Fruit fly (Drosophila melanogaster): ENCODE data around the gene alpha4GT1.

alpha4GT1 gene

dm6 chr2L:3056448-3056790 is 33.5 kb upstream of the alpha4GT1 start, which contains the start of gene FASN1 (continued):
- peak; percentile 67; the same call in 2 of the 3 replicates for TF ChIP-seq Dbx (GFP tag; IDR thresholded peaks at IDR 0.05)
- TF ChIP-seq pho (GFP tag; optimal IDR thresholded peaks at IDR 0.05): no peak
- no peak for TF ChIP-seq CG6689 (GFP tag; IDR thresholded peaks at IDR 0.05)
- no peak for TF ChIP-seq Asciz (GFP tag; optimal IDR thresholded peaks at IDR 0.05)
- no peak for TF ChIP-seq tup (GFP tag; optimal IDR thresholded peaks at IDR 0.05)
- TF ChIP-seq prd (optimal IDR thresholded peaks at IDR 0.05): no peak
- no peak for TF ChIP-seq prd (GFP tag; IDR thresholded peaks at IDR 0.05)
- no peak for TF ChIP-seq CG1603 (tag; optimal IDR thresholded peaks at IDR 0.05)
- no peak for TF ChIP-seq en (GFP tag; optimal IDR thresholded peaks at IDR 0.05)
- TF ChIP-seq CG11398 (GFP tag; optimal IDR thresholded peaks at IDR 0.05): peak; percentile 27
- no peak for TF ChIP-seq knrl (GFP tag; IDR thresholded peaks at IDR 0.05; ENCODE audit: partially characterized antibody)
- no peak for TF ChIP-seq Side (GFP tag; optimal IDR thresholded peaks at IDR 0.05)
- no peak for TF ChIP-seq Lhr (GFP tag; optimal IDR thresholded peaks at IDR 0.05)
- no peak for TF ChIP-seq kay (GFP tag; optimal IDR thresholded peaks at IDR 0.05)
- TF ChIP-seq NFAT (GFP tag; IDR thresholded peaks at IDR 0.05): no peak
- no peak for TF ChIP-seq dm (GFP tag; optimal IDR thresholded peaks at IDR 0.05)
- no peak for TF ChIP-seq Nf-YC (tag; optimal IDR thresholded peaks at IDR 0.05)
- TF ChIP-seq CG2120 (GFP tag; optimal IDR thresholded peaks at IDR 0.05): no peak
- no peak for TF ChIP-seq CG12104 (GFP tag; optimal IDR thresholded peaks at IDR 0.05)
- no peak for TF ChIP-seq Taf1 (GFP tag; IDR thresholded peaks at IDR 0.05)
- no peak for TF ChIP-seq CG43689 (GFP tag; IDR thresholded peaks at IDR 0.05)
- TF ChIP-seq CG17385 (GFP tag; optimal IDR thresholded peaks at IDR 0.05): no peak
- TF ChIP-seq CG31365 (tag; optimal IDR thresholded peaks at IDR 0.05): no peak
- no peak for TF ChIP-seq CG1602 (GFP tag; optimal IDR thresholded peaks at IDR 0.05)
- no peak for TF ChIP-seq sna (GFP tag; IDR thresholded peaks at IDR 0.05; ENCODE audit: partially characterized antibody)
- no peak for TF ChIP-seq NC2β (GFP tag; optimal IDR thresholded peaks at IDR 0.05)
- TF ChIP-seq CG3407 (GFP tag; optimal IDR thresholded peaks at IDR 0.05): no peak
- TF ChIP-seq CG3847 (GFP tag; IDR thresholded peaks at IDR 0.05): no peak
- peak; percentile 19 for TF ChIP-seq Fer1 (GFP tag; optimal IDR thresholded peaks at IDR 0.05)
- no peak for TF ChIP-seq CG18764 (GFP tag; optimal IDR thresholded peaks at IDR 0.05)
- no peak for TF ChIP-seq Scr (GFP tag; IDR thresholded peaks at IDR 0.05; ENCODE audit: partially characterized antibody)
- no peak for TF ChIP-seq CG12155 (GFP tag; optimal IDR thresholded peaks at IDR 0.05)
- no peak for TF ChIP-seq CG11504 (tag; optimal IDR thresholded peaks at IDR 0.05)
- no peak for TF ChIP-seq tap (tag; optimal IDR thresholded peaks at IDR 0.05)
- TF ChIP-seq btn (GFP tag; optimal IDR thresholded peaks at IDR 0.05): no peak
- no peak for TF ChIP-seq chif (GFP tag; optimal IDR thresholded peaks at IDR 0.05)
- no peak for TF ChIP-seq bigmax (GFP tag; optimal IDR thresholded peaks at IDR 0.05)
- TF ChIP-seq eyg (GFP tag; optimal IDR thresholded peaks at IDR 0.05): no peak
- TF ChIP-seq kni (GFP tag; optimal IDR thresholded peaks at IDR 0.05): no peak
- no peak for TF ChIP-seq HLH4C (GFP tag; IDR thresholded peaks at IDR 0.05; ENCODE audit: partially characterized antibody)
- peak; percentile 2 for TF ChIP-seq CG13894 (tag; optimal IDR thresholded peaks at IDR 0.05)
- TF ChIP-seq fd3F (GFP tag; optimal IDR thresholded peaks at IDR 0.05): no peak
- no peak for TF ChIP-seq CG4617 (GFP tag; optimal IDR thresholded peaks at IDR 0.05; ENCODE audit: borderline replicate concordance)
- no peak for TF ChIP-seq CG33213 (GFP tag; optimal IDR thresholded peaks at IDR 0.05)
- TF ChIP-seq CG10274 (GFP tag; optimal IDR thresholded peaks at IDR 0.05): no peak
- no peak for TF ChIP-seq CG12744 (GFP tag; optimal IDR thresholded peaks at IDR 0.05)
- no peak for TF ChIP-seq bab2 (GFP tag; optimal IDR thresholded peaks at IDR 0.05)
- TF ChIP-seq Pdp1 (GFP tag; optimal IDR thresholded peaks at IDR 0.05): no peak
- no peak for TF ChIP-seq D19A (tag; optimal IDR thresholded peaks at IDR 0.05)
- no peak for TF ChIP-seq CG9437 (GFP tag; optimal IDR thresholded peaks at IDR 0.05)
- TF ChIP-seq dati (GFP tag; IDR thresholded peaks at IDR 0.05): no peak
- no peak for TF ChIP-seq Hmx (GFP tag; optimal IDR thresholded peaks at IDR 0.05)

Data from whole organism, embryonic.